Worm (Caenorhabditis elegans) whole organism, midembryonic: ENCODE data around the gene C49F8.14.

ENCODE experiments used
- T22C8.4 ChIP-seq: fragments of 200-800 bp; sonication (Bioruptor generic); IDR thresholded peaks from 2 replicates; pipeline ENCODE4 v1.3.6; 2022; ENCODE audit warnings: missing genetic modification characterization, missing compliant biosample characterization
- ref-1 ChIP-seq: fragments of 200-800 bp; sonication (Bioruptor generic); conservative IDR thresholded peaks from 2 replicates; pipeline ENCODE4 v1.3.6; 2022; ENCODE audit warnings: missing genetic modification reagents, missing genetic modification characterization, missing compliant biosample characterization

- TF ChIP-seq T22C8.4 (GFP tag; lab: Robert Waterston, UW) (no peak), ref-1 (GFP tag; lab: Robert Waterston, UW) (no peak)
These were observed 10.8 kb upstream of the C49F8.14 start, which contains the start of gene C49F8.3 for ce11 chrX:13387497-13387953.
